1 fruit fly cellular context compared by ENCODE assay signal in genomic region chr2L:13290276-13291065, dm6.
A peak's percentile ranks its signal among the peaks of the same experiment; 100 is the strongest.
TF ChIP-seq lines count a peak whose summit lies in the region.

No protein-coding gene starts in this region.

TF ChIP-seq in whole organism, embryonic, 481 proteins besides CTCF, POLR2A, EP300 and RAD21 (continued from another document):
- TF ChIP-seq CG15011 (GFP tag; optimal IDR thresholded peaks at IDR 0.05; lab: Kevin White, UChicago) (peak; percentile 83), unpg (GFP tag; optimal IDR thresholded peaks at IDR 0.05; lab: Kevin White, UChicago) (peak; percentile 87), Lpt (GFP tag; optimal IDR thresholded peaks at IDR 0.05; lab: Kevin White, UChicago) (no peak), cas (GFP tag; IDR thresholded peaks at IDR 0.05; lab: Robert Waterston, UW) (no peak), CG4854 (GFP tag; optimal IDR thresholded peaks at IDR 0.05; lab: Kevin White, UChicago) (peak; percentile 30), CG5245 (GFP tag; optimal IDR thresholded peaks at IDR 0.05; lab: Kevin White, UChicago) (no peak), CG7963 (GFP tag; IDR thresholded peaks at IDR 0.05; lab: Robert Waterston, UW; ENCODE audit: partially characterized antibody) (no peak), CG18619 (GFP tag; optimal IDR thresholded peaks at IDR 0.05; lab: Kevin White, UChicago) (peak; percentile 88), CG12071 (GFP tag; optimal IDR thresholded peaks at IDR 0.05; lab: Kevin White, UChicago) (peak; percentile 96), insv (GFP tag; optimal IDR thresholded peaks at IDR 0.05; lab: Kevin White, UChicago) (peak in 1 of 2 experiments; percentile 50), btn (GFP tag; optimal IDR thresholded peaks at IDR 0.05; lab: Kevin White, UChicago) (no peak), CG14965 (GFP tag; optimal IDR thresholded peaks at IDR 0.05; lab: Kevin White, UChicago; ENCODE audit: borderline replicate concordance) (peak; percentile 51), gcm (GFP tag; optimal IDR thresholded peaks at IDR 0.05; lab: Kevin White, UChicago) (peak; percentile 83), pb (GFP tag; optimal IDR thresholded peaks at IDR 0.05; lab: Kevin White, UChicago) (peak; percentile 49), pan (optimal IDR thresholded peaks at IDR 0.05; lab: Kevin White, UChicago) (no peak), pan (GFP tag; optimal IDR thresholded peaks at IDR 0.05 in 1 of 2, IDR thresholded peaks at IDR 0.05 in 1 of 2) (peak in 1 of 2 experiments; percentile 61), bigmax (GFP tag; optimal IDR thresholded peaks at IDR 0.05; lab: Kevin White, UChicago) (peak; percentile 39), Six4 (GFP tag; optimal IDR thresholded peaks at IDR 0.05; lab: Kevin White, UChicago) (no peak), CkIIα-i1 (GFP tag; IDR thresholded peaks at IDR 0.05; lab: Robert Waterston, UW) (no peak), CG2116 (GFP tag; optimal IDR thresholded peaks at IDR 0.05; lab: Kevin White, UChicago) (peak; percentile 3), CG11504 (tag; optimal IDR thresholded peaks at IDR 0.05; lab: Kevin White, UChicago) (peak; percentile 73), ara (GFP tag; IDR thresholded peaks at IDR 0.05; lab: Robert Waterston, UW) (peak; percentile 65; the same call in 1 of the 2 replicates), Atf-2 (GFP tag; optimal IDR thresholded peaks at IDR 0.05; lab: Kevin White, UChicago) (peak; percentile 12), row (GFP tag; IDR thresholded peaks at IDR 0.05; lab: Robert Waterston, UW) (no peak; the same call in 2 of the 3 replicates), bsh (GFP tag; optimal IDR thresholded peaks at IDR 0.05; lab: Kevin White, UChicago) (peak in 1 of 2 experiments; percentile 82), CG1233 (GFP tag; optimal IDR thresholded peaks at IDR 0.05; lab: Kevin White, UChicago) (peak; percentile 82), CG11398 (GFP tag; optimal IDR thresholded peaks at IDR 0.05; lab: Kevin White, UChicago) (peak; percentile 64), eyg (GFP tag; optimal IDR thresholded peaks at IDR 0.05; lab: Kevin White, UChicago) (peak; percentile 72), phol (tag; optimal IDR thresholded peaks at IDR 0.05; lab: Kevin White, UChicago) (no peak), CG4707 (GFP tag; optimal IDR thresholded peaks at IDR 0.05; lab: Kevin White, UChicago) (peak; percentile 73), ci (GFP tag; IDR thresholded peaks at IDR 0.05; lab: Robert Waterston, UW) (peak; percentile 88), repo (GFP tag; optimal IDR thresholded peaks at IDR 0.05; lab: Kevin White, UChicago) (peak; percentile 34), HHEX (GFP tag; optimal IDR thresholded peaks at IDR 0.05; lab: Kevin White, UChicago) (peak; percentile 88), NC2α (GFP tag; optimal IDR thresholded peaks at IDR 0.05; lab: Kevin White, UChicago) (peak; percentile 65), ac (GFP tag; optimal IDR thresholded peaks at IDR 0.05; lab: Kevin White, UChicago) (peak; percentile 55), ERR (GFP tag; optimal IDR thresholded peaks at IDR 0.05; lab: Kevin White, UChicago) (no peak), HLH54F (GFP tag; optimal IDR thresholded peaks at IDR 0.05; lab: Kevin White, UChicago) (peak; percentile 27), Opbp (GFP tag; IDR thresholded peaks at IDR 0.05; lab: Robert Waterston, UW; ENCODE audit: partially characterized antibody) (peak; percentile 36; the same call in 1 of the 3 replicates), CG10959 (GFP tag; IDR thresholded peaks at IDR 0.05; lab: Robert Waterston, UW) (no peak; the same call in 1 of the 2 replicates), CG14860 (GFP tag; IDR thresholded peaks at IDR 0.05; lab: Robert Waterston, UW; ENCODE audit: partially characterized antibody) (no peak), hkb (optimal IDR thresholded peaks at IDR 0.05; lab: Kevin White, UChicago) (no peak), hkb (GFP tag; IDR thresholded peaks at IDR 0.05; lab: Robert Waterston, UW) (peak; percentile 68), cwo (GFP tag; optimal IDR thresholded peaks at IDR 0.05; lab: Kevin White, UChicago) (peak; percentile 26), Xbp1 (GFP tag; optimal IDR thresholded peaks at IDR 0.05; lab: Kevin White, UChicago) (peak; percentile 10), chm (GFP tag; IDR thresholded peaks at IDR 0.05; lab: Robert Waterston, UW) (no peak; the same call in 1 of the 2 replicates), fd96Cb (tag; optimal IDR thresholded peaks at IDR 0.05; lab: Kevin White, UChicago) (peak; percentile 29), CG3838 (GFP tag; optimal IDR thresholded peaks at IDR 0.05; lab: Kevin White, UChicago) (no peak), CG5180 (GFP tag; optimal IDR thresholded peaks at IDR 0.05; lab: Kevin White, UChicago) (peak; percentile 83), klu (GFP tag; IDR thresholded peaks at IDR 0.05; lab: Robert Waterston, UW) (no peak), Adf1 (GFP tag; IDR thresholded peaks at IDR 0.05; lab: Robert Waterston, UW) (peak; percentile 100), slbo (GFP tag; IDR thresholded peaks at IDR 0.05; lab: Robert Waterston, UW) (peak; percentile 38), CG15269 (tag; optimal IDR thresholded peaks at IDR 0.05; lab: Kevin White, UChicago) (peak; percentile 85), CG2889 (GFP tag; IDR thresholded peaks at IDR 0.05; lab: Robert Waterston, UW) (no peak), CG3163 (GFP tag; optimal IDR thresholded peaks at IDR 0.05; lab: Kevin White, UChicago) (peak; percentile 98), onecut (GFP tag; IDR thresholded peaks at IDR 0.05; lab: Robert Waterston, UW) (peak; percentile 79), CG13424 (tag; optimal IDR thresholded peaks at IDR 0.05; lab: Kevin White, UChicago) (peak; percentile 78), vfl (GFP tag; optimal IDR thresholded peaks at IDR 0.05; lab: Kevin White, UChicago) (no peak), so (GFP tag; IDR thresholded peaks at IDR 0.05; lab: Robert Waterston, UW) (0 out of 3 replicates have a peak, but pooled peaks have one; percentile 6), HmgD (GFP tag; optimal IDR thresholded peaks at IDR 0.05; lab: Kevin White, UChicago) (no peak), CG11093 (GFP tag; IDR thresholded peaks at IDR 0.05; lab: Robert Waterston, UW) (no peak), scrt (GFP tag; optimal IDR thresholded peaks at IDR 0.05; lab: Kevin White, UChicago) (peak; percentile 89), CG6254 (GFP tag; optimal IDR thresholded peaks at IDR 0.05; lab: Kevin White, UChicago) (peak; percentile 44), sim (GFP tag; IDR thresholded peaks at IDR 0.05; lab: Robert Waterston, UW) (peak; percentile 75; the same call in 1 of the 2 replicates), tx (GFP tag; optimal IDR thresholded peaks at IDR 0.05; lab: Kevin White, UChicago) (no peak), gcm2 (GFP tag; optimal IDR thresholded peaks at IDR 0.05; lab: Kevin White, UChicago) (no peak), gsb (GFP tag; IDR thresholded peaks at IDR 0.05; lab: Robert Waterston, UW) (peak; percentile 63), CG17328 (GFP tag; IDR thresholded peaks at IDR 0.05; lab: Robert Waterston, UW) (peak; percentile 57), pros (GFP tag; optimal IDR thresholded peaks at IDR 0.05; lab: Kevin White, UChicago) (no peak)
